Worm (Caenorhabditis elegans) whole organism, late embryonic: Measurements from ENCODE around the gene gst-5.

Source experiments
- che-1 ChIP-seq: sonication (generic microtip); optimal IDR thresholded peaks from 2 replicates; lab custom pipeline; 2016; ENCODE audit warnings: mild to moderate bottlenecking, missing genetic modification characterization, missing compliant biosample characterization
- dmd-4 ChIP-seq: sonication (generic microtip); optimal IDR thresholded peaks from 2 replicates; lab custom pipeline; 2016; ENCODE audit warnings: borderline replicate concordance, missing genetic modification characterization, missing compliant biosample characterization
- fax-1 ChIP-seq: sonication (generic microtip); optimal IDR thresholded peaks from 2 replicates; lab custom pipeline; 2016; ENCODE audit warnings: missing genotype, missing genetic modification characterization, missing compliant biosample characterization
- madf-2 ChIP-seq: sonication (generic microtip); optimal IDR thresholded peaks from 2 replicates; lab custom pipeline; 2017; ENCODE audit warnings: missing genetic modification characterization, missing compliant biosample characterization
- odd-2 ChIP-seq: sonication (generic microtip); optimal IDR thresholded peaks from 2 replicates; lab custom pipeline; 2017; ENCODE audit warnings: antibody characterized with exemption, mild to moderate bottlenecking, missing genetic modification characterization, missing compliant biosample characterization
- pag-3 ChIP-seq: sonication (generic microtip); optimal IDR thresholded peaks from 2 replicates; lab custom pipeline; 2016; ENCODE audit warnings: missing compliant biosample characterization, missing genetic modification characterization, borderline replicate concordance
- pha-4 ChIP-seq: fragments of 150-350 bp; optimal IDR thresholded peaks from 2 replicates; lab custom pipeline; 2018; ENCODE audit warnings: missing biosample characterization, missing genetic modification reagents, missing genetic modification characterization
- unc-3 ChIP-seq, 2 experiments: fragments of 200-800 bp in 1 of 2; sonication (Bioruptor generic) in 1 of 2; sonication (generic microtip) in 1 of 2; conservative IDR thresholded peaks in 1 of 2; optimal IDR thresholded peaks in 1 of 2; 2 replicates each; pipeline versions ENCODE4 v1.3.6 to Lab custom; 2016 to 2022; ENCODE audit warnings: missing compliant biosample characterization in 2 of 2, missing genetic modification characterization in 2 of 2, missing genetic modification reagents in 1 of 2
- unc-86 ChIP-seq: sonication (generic microtip); optimal IDR thresholded peaks from 2 replicates; lab custom pipeline; 2016; ENCODE audit warnings: missing genetic modification characterization, missing compliant biosample characterization

DNA sequence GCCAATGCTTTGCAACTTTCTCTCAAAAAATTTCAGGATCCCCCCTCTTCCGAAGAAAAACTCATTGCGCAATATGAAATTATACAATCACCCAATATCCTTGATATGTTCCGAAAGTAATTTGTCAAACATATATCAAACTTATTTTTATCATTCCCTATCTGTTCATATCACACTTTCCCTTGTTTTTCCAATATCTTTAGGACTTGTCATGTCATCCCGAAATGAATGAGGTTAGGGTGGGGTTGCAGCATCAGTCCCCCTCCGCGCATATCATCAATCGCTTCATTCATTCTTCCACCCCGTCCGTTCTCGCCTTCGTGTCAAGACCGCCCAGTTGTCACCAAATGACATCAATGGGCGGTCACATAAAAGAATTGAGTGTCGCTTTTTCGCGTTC, 9.5 kb downstream of the gst-5 start:
- TF ChIP-seq dmd-4 (tag; lab: Kevin White, UChicago) (no peak), odd-2 (no peak), unc-86 (no peak), unc-3 (GFP tag; conservative IDR thresholded peaks at IDR 0.05; lab: Robert Waterston, UW) (no peak), unc-3 (tag; optimal IDR thresholded peaks at IDR 0.05; lab: Kevin White, UChicago) (no peak), pha-4 (tag; lab: Kevin White, UChicago) (no peak), che-1 (no peak), madf-2 (tag; lab: Kevin White, UChicago) (no peak), fax-1 (tag; lab: Kevin White, UChicago) (no peak), pag-3 (tag; lab: Kevin White, UChicago) (no peak)
